Fruit fly (Drosophila melanogaster): ENCODE measurements around the gene CG7394.

CG7394 gene

dm6 chr3L:11540330-11540702 is 21.5 kb upstream of the CG7394 start (continued):
- TF ChIP-seq lmd (GFP tag; IDR thresholded peaks at IDR 0.05) (no peak), CG14441 (GFP tag; IDR thresholded peaks at IDR 0.05) (no peak), tio (GFP tag; optimal IDR thresholded peaks at IDR 0.05) (no peak), CG4820 (GFP tag; optimal IDR thresholded peaks at IDR 0.05) (no peak), Ptx1 (GFP tag; IDR thresholded peaks at IDR 0.05) (no peak), eyg (GFP tag; optimal IDR thresholded peaks at IDR 0.05) (peak; percentile 64), CG10543 (GFP tag; optimal IDR thresholded peaks at IDR 0.05) (peak; percentile 10), eve (GFP tag; optimal IDR thresholded peaks at IDR 0.05) (peak in 1 of 2 experiments; percentile 16), cg (GFP tag; optimal IDR thresholded peaks at IDR 0.05) (no peak), hkb (optimal IDR thresholded peaks at IDR 0.05) (no peak), hkb (GFP tag; IDR thresholded peaks at IDR 0.05) (no peak), CG15514 (GFP tag; optimal IDR thresholded peaks at IDR 0.05) (peak; percentile 54), ERR (GFP tag; optimal IDR thresholded peaks at IDR 0.05) (no peak), crp (GFP tag; optimal IDR thresholded peaks at IDR 0.05) (no peak), CG17829 (tag; optimal IDR thresholded peaks at IDR 0.05) (peak; percentile 25), psq (GFP tag; optimal IDR thresholded peaks at IDR 0.05) (no peak), Scr (GFP tag; IDR thresholded peaks at IDR 0.05; ENCODE audit: partially characterized antibody) (no peak), kay (GFP tag; optimal IDR thresholded peaks at IDR 0.05) (peak; percentile 38), br (optimal IDR thresholded peaks at IDR 0.05) (no peak), odd (GFP tag; optimal IDR thresholded peaks at IDR 0.05) (peak; percentile 58), CG12071 (GFP tag; optimal IDR thresholded peaks at IDR 0.05) (peak; percentile 72), CG2202 (tag; optimal IDR thresholded peaks at IDR 0.05) (peak; percentile 72), gsb-n (tag; optimal IDR thresholded peaks at IDR 0.05) (peak; percentile 55), CG6175 (GFP tag; IDR thresholded peaks at IDR 0.05) (peak; percentile 9; the same call in 1 of the 3 replicates), wor (GFP tag; IDR thresholded peaks at IDR 0.05) (no peak), Rfx (GFP tag; IDR thresholded peaks at IDR 0.05) (peak; percentile 53; the same call in 1 of the 2 replicates), lbe (GFP tag; optimal IDR thresholded peaks at IDR 0.05) (no peak), CG17361 (GFP tag; IDR thresholded peaks at IDR 0.05) (no peak), E2f2 (GFP tag; IDR thresholded peaks at IDR 0.05) (peak; percentile 15; the same call in 1 of the 2 replicates), so (GFP tag; IDR thresholded peaks at IDR 0.05) (peak; percentile 51; the same call in 1 of the 3 replicates), CG12942 (GFP tag; optimal IDR thresholded peaks at IDR 0.05) (peak; percentile 11), Awh (GFP tag; IDR thresholded peaks at IDR 0.05) (0 out of 2 replicates have a peak, but pooled peaks have one; percentile 10), CG11398 (GFP tag; optimal IDR thresholded peaks at IDR 0.05) (peak; percentile 6), Blimp-1 (GFP tag; optimal IDR thresholded peaks at IDR 0.05) (peak; percentile 45), CG12104 (GFP tag; optimal IDR thresholded peaks at IDR 0.05) (no peak), ham (GFP tag; IDR thresholded peaks at IDR 0.05) (no peak), CG12769 (tag; optimal IDR thresholded peaks at IDR 0.05) (no peak)

- TF ChIP-seq insv (GFP tag; optimal IDR thresholded peaks at IDR 0.05) (no peak), Dfd (GFP tag; optimal IDR thresholded peaks at IDR 0.05) (peak in 1 of 2 experiments; percentile 49)
Measured at dm6 chr3L:11542437-11542836, 19.4 kb upstream of the CG7394 start.

- TF ChIP-seq chinmo (GFP tag; IDR thresholded peaks at IDR 0.05; ENCODE audit: partially characterized antibody) (0 out of 4 replicates have a peak, but pooled peaks have one; percentile 40), CG2120 (GFP tag; optimal IDR thresholded peaks at IDR 0.05) (peak; percentile 26), CG1832 (GFP tag; optimal IDR thresholded peaks at IDR 0.05) (no peak), Rfx (GFP tag; IDR thresholded peaks at IDR 0.05) (0 out of 2 replicates have a peak, but pooled peaks have one; percentile 33), slbo (GFP tag; IDR thresholded peaks at IDR 0.05) (peak; percentile 23; the same call in 1 of the 2 replicates), Meics (GFP tag; optimal IDR thresholded peaks at IDR 0.05) (peak; percentile 3), CG12769 (tag; optimal IDR thresholded peaks at IDR 0.05) (peak; percentile 45), HLH3B (GFP tag; IDR thresholded peaks at IDR 0.05) (no peak), CG2678 (tag; optimal IDR thresholded peaks at IDR 0.05) (peak; percentile 16), grau (tag; optimal IDR thresholded peaks at IDR 0.05) (peak; percentile 55), Optix (GFP tag; IDR thresholded peaks at IDR 0.05) (no peak), dysf (GFP tag; IDR thresholded peaks at IDR 0.05) (peak; percentile 37; the same call in 1 of the 3 replicates), sd (tag; optimal IDR thresholded peaks at IDR 0.05) (peak; percentile 10), row (GFP tag; IDR thresholded peaks at IDR 0.05) (no peak), zfh1 (GFP tag; IDR thresholded peaks at IDR 0.05) (no peak)
Measured at dm6 chr3L:11542948-11543347, 18.8 kb upstream of the CG7394 start.

Data from whole organism, embryonic.